Fruit fly (Drosophila melanogaster) whole organism, wandering third instar larva: ENCODE measurements around the gene CG7841.

Experiments used
- Abd-B ChIP-seq: fragments of >200 bp; optimal IDR thresholded peaks from 2 replicates; lab custom pipeline; 2017; ENCODE audit warnings: missing biosample characterization, missing genetic modification characterization
- CG32264 ChIP-seq: fragments of 200-800 bp; sonication (Bioruptor generic); optimal IDR thresholded peaks from 2 replicates; lab custom pipeline; 2016; ENCODE audit warnings: missing biosample characterization, missing genetic modification characterization
- CG9705 ChIP-seq: fragments of 200-800 bp; sonication (Bioruptor generic); optimal IDR thresholded peaks from 2 replicates; lab custom pipeline; 2018; ENCODE audit warnings: missing biosample characterization, mild to moderate bottlenecking, missing genetic modification characterization
- Dif ChIP-seq: fragments of 200-275, 200-300 bp; sonication (Bioruptor generic); optimal IDR thresholded peaks from 2 replicates; lab custom pipeline; 2018; ENCODE audit warnings: missing biosample characterization, missing genetic modification characterization; ENCODE audit not compliant: partially characterized antibody
- Jra ChIP-seq: sonication (Bioruptor generic); optimal IDR thresholded peaks from 2 replicates; lab custom pipeline; 2016; ENCODE audit warnings: missing biosample characterization, missing genetic modification characterization
- Mio ChIP-seq: sonication (Bioruptor generic); optimal IDR thresholded peaks from 2 replicates; lab custom pipeline; 2016; ENCODE audit warnings: missing biosample characterization, missing genetic modification characterization
- Rel ChIP-seq, 2 experiments: fragments of 200-800 bp; sonication (Bioruptor generic) in 1 of 2; optimal IDR thresholded peaks; 2 replicates in 1 of 2; 3 replicates in 1 of 2; lab custom pipeline; 2016 to 2019; ENCODE audit warnings: mild to moderate bottlenecking in 2 of 2, missing biosample characterization in 2 of 2, missing genetic modification characterization in 2 of 2, moderate library complexity in 1 of 2
- fru ChIP-seq: fragments of 200-800 bp; sonication (Bioruptor generic); optimal IDR thresholded peaks from 3 replicates; lab custom pipeline; 2016; ENCODE audit warnings: missing biosample characterization, mild to moderate bottlenecking, missing genetic modification characterization
- h ChIP-seq: fragments of 200-800 bp; sonication (Bioruptor generic); optimal IDR thresholded peaks from 3 replicates; lab custom pipeline; 2016; ENCODE audit warnings: missing biosample characterization, mild to moderate bottlenecking, missing genetic modification characterization
- lola ChIP-seq: fragments of >200 bp; optimal IDR thresholded peaks from 2 replicates; lab custom pipeline; 2017; ENCODE audit warnings: missing biosample characterization, missing genetic modification characterization
- pan ChIP-seq: fragments of >200 bp; optimal IDR thresholded peaks from 2 replicates; lab custom pipeline; 2017
- sv ChIP-seq: fragments of 200-800 bp; sonication (Bioruptor generic); optimal IDR thresholded peaks from 3 replicates; lab custom pipeline; 2016; ENCODE audit warnings: missing biosample characterization, missing genetic modification characterization
- usp ChIP-seq: fragments of >200 bp; optimal IDR thresholded peaks from 2 replicates; lab custom pipeline; 2017; ENCODE audit warnings: missing biosample characterization, missing genetic modification characterization

dm6 chr3L:15544455-15545415 is 36.7 kb upstream of the CG7841 start:
- TF ChIP-seq Abd-B (GFP tag; lab: Kevin White, UChicago) (no peak), lola (no peak), usp (no peak), fru (GFP tag; lab: Kevin White, UChicago) (peak; percentile 37), CG9705 (no peak), Jra (no peak), pan (lab: Kevin White, UChicago) (no peak), Rel (GFP tag; optimal IDR thresholded peaks at IDR 0.05; lab: Kevin White, UChicago) (no peak), Rel (tag; optimal IDR thresholded peaks at IDR 0.05; lab: Kevin White, UChicago) (peak; percentile 53), h (no peak), Mio (GFP tag; lab: Kevin White, UChicago) (no peak), Dif (GFP tag; lab: Kevin White, UChicago) (no peak), CG32264 (GFP tag; lab: Kevin White, UChicago) (no peak), sv (no peak)
